Worm (Caenorhabditis elegans) whole organism, mixed stage, embryonic: ENCODE results near the gene ZK757.1.

Experiments
- ces-1 ChIP-seq: fragments of 150-350 bp; optimal IDR thresholded peaks from 2 replicates; lab custom pipeline; 2014; ENCODE audit warnings: missing biosample characterization, missing genetic modification reagents, missing genetic modification characterization
- elt-3 ChIP-seq: fragments of 150-350 bp; optimal IDR thresholded peaks from 2 replicates; lab custom pipeline; 2014; ENCODE audit warnings: missing biosample characterization, missing genetic modification characterization
- pha-4 ChIP-seq: fragments of 150-350 bp; optimal IDR thresholded peaks from 2 replicates; lab custom pipeline; 2018; ENCODE audit warnings: missing biosample characterization, missing genetic modification reagents, missing genetic modification characterization
- snpc-4 ChIP-seq: fragments of 150-350 bp; optimal IDR thresholded peaks from 2 replicates; lab custom pipeline; 2014; ENCODE audit warnings: missing biosample characterization, missing genetic modification characterization
- sptf-1 ChIP-seq: sonication (generic microtip); optimal IDR thresholded peaks from 2 replicates; lab custom pipeline; 2017; ENCODE audit warnings: mild to moderate bottlenecking, missing genetic modification characterization, moderate library complexity, missing compliant biosample characterization
- unc-62 ChIP-seq: fragments of 150-350 bp; optimal IDR thresholded peaks from 2 replicates; lab custom pipeline; 2014; ENCODE audit warnings: missing biosample characterization, missing genetic modification reagents, missing genetic modification characterization
- ztf-11 ChIP-seq: fragments of 150-350 bp; optimal IDR thresholded peaks from 2 replicates; lab custom pipeline; 2014; ENCODE audit warnings: missing biosample characterization, missing genetic modification characterization

DNA sequence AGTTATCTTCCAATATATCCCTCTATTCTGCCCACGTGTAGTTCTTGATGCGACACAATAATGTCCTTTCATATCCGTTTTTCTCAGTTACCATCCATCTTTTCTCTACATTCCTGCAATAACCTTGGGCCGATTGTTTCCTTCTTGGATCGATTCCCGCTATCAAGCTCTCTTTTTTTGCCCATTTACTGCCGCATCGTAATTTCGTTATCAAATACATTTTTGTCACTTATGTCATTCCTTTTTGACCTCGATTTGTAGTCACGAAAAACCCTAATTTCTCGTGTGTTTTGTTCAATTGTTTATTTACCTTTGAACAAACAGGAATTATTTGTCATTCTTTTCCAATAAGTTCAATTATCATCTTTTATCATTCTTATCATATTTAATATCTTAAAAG is 21.0 kb downstream of the ZK757.1 start:
- no peak for TF ChIP-seq pha-4 (tag; lab: Kevin White, UChicago)
- no peak for TF ChIP-seq ces-1
- TF ChIP-seq elt-3 (tag; lab: Kevin White, UChicago), result no peak
- TF ChIP-seq sptf-1 (tag; lab: Kevin White, UChicago), result no peak
- no peak for TF ChIP-seq unc-62 (GFP tag; lab: Kevin White, UChicago)
- no peak for TF ChIP-seq snpc-4 (tag; lab: Kevin White, UChicago)
- no peak for TF ChIP-seq ztf-11
